Worm (Caenorhabditis elegans) whole organism, young adult: ENCODE data around the gene C06H2.7.

Source experiments
- lag-1 ChIP-seq: fragments of 200-800 bp; sonication (Bioruptor generic); IDR thresholded peaks from 2 replicates; pipeline ENCODE4 v1.3.6; 2022; ENCODE audit warnings: missing genetic modification reagents, missing genetic modification characterization, missing compliant biosample characterization
- nhr-27 ChIP-seq: fragments of 200-800 bp; sonication (Bioruptor generic); optimal IDR thresholded peaks from 2 replicates; lab custom pipeline; 2018; ENCODE audit warnings: mild to moderate bottlenecking, missing genetic modification characterization, moderate library complexity, missing compliant biosample characterization

- TF ChIP-seq lag-1 (GFP tag; lab: Robert Waterston, UW) = no peak
- no peak for TF ChIP-seq nhr-27
These were observed 17.2 kb upstream of the C06H2.7 start, which contains the start of gene srg-41 for ce11 chrV:11161791-11162190.
